Fruit fly (Drosophila melanogaster): ENCODE measurements around the gene CG5290.

- TF ChIP-seq vri (GFP tag; optimal IDR thresholded peaks at IDR 0.05) (no peak), CG7368 (GFP tag; optimal IDR thresholded peaks at IDR 0.05) (no peak), Eip93F (GFP tag; optimal IDR thresholded peaks at IDR 0.05) (no peak), Blimp-1 (GFP tag; optimal IDR thresholded peaks at IDR 0.05) (no peak)
Observed at dm6 chr3L:17928106-17928505, 15.7 kb upstream of the CG5290 start.

Measured in whole organism, prepupa.